Fruit fly (Drosophila melanogaster): ENCODE data around the gene aay.

Gene aay

DNA sequence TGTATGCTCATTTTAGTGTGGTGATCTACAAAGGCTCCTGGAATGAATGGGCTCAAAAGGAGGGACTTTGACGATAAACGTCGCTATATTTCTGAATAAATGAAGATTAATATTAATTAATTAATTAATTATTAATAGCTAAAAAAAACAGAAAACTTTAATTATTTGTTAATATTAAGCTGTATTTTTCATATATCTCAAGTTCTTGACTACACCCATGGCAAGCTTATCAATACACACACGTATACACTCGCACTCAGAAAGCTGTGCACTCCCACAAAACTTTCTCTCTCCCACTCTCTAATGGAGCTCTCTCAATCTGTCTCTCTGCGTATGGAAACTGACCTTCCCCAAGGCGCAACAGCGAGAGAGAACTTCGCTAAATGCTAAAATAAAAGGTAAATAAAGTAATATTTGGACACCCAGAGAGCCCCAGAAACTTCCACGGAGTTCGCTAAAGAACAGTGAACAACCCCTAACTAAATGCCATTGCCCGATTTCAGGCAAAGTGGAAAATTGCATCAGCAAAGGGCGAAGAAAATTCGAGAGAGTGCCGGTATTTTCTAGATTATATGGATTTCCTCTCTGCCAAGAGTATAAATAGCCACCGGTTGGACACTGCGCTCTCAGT, 49.6 kb upstream of the aay start (continued):
- TF ChIP-seq Sox102F (GFP tag; optimal IDR thresholded peaks at IDR 0.05), result peak; percentile 76
- no peak for TF ChIP-seq slou (GFP tag; optimal IDR thresholded peaks at IDR 0.05)
- TF ChIP-seq eyg (GFP tag; optimal IDR thresholded peaks at IDR 0.05), result no peak
- TF ChIP-seq Rx (GFP tag; IDR thresholded peaks at IDR 0.05), result 0 out of 2 replicates have a peak, but pooled peaks have one; percentile 7
- TF ChIP-seq org-1 (GFP tag; optimal IDR thresholded peaks at IDR 0.05), result peak; percentile 55
- no peak for TF ChIP-seq CG9876 (GFP tag; optimal IDR thresholded peaks at IDR 0.05)
- peak; percentile 55 for TF ChIP-seq wdn (GFP tag; IDR thresholded peaks at IDR 0.05)
- TF ChIP-seq CG7357 (GFP tag; IDR thresholded peaks at IDR 0.05), result no peak
- TF ChIP-seq Blimp-1 (GFP tag; optimal IDR thresholded peaks at IDR 0.05), result peak; percentile 78
- TF ChIP-seq CG6765 (GFP tag; optimal IDR thresholded peaks at IDR 0.05), result peak; percentile 54
- TF ChIP-seq Dbx (GFP tag; IDR thresholded peaks at IDR 0.05), result peak; percentile 67; the same call in 2 of the 3 replicates
- TF ChIP-seq Side (GFP tag; optimal IDR thresholded peaks at IDR 0.05), result no peak
- peak; percentile 62 for TF ChIP-seq nom (GFP tag; optimal IDR thresholded peaks at IDR 0.05)
- TF ChIP-seq Dip3 (GFP tag; optimal IDR thresholded peaks at IDR 0.05), result peak; percentile 34
- TF ChIP-seq zfh1 (GFP tag; IDR thresholded peaks at IDR 0.05), result peak; percentile 77
- TF ChIP-seq CG2875 (GFP tag; optimal IDR thresholded peaks at IDR 0.05), result peak; percentile 64
- no peak for TF ChIP-seq slp2 (GFP tag; optimal IDR thresholded peaks at IDR 0.05)
- no peak for TF ChIP-seq sqz (GFP tag; optimal IDR thresholded peaks at IDR 0.05)
- no peak for TF ChIP-seq tio (GFP tag; optimal IDR thresholded peaks at IDR 0.05)
- no peak for TF ChIP-seq nerfin-2 (GFP tag; IDR thresholded peaks at IDR 0.05; ENCODE audit: partially characterized antibody)
- no peak for TF ChIP-seq CG9797 (GFP tag; optimal IDR thresholded peaks at IDR 0.05)
- TF ChIP-seq CG12744 (GFP tag; optimal IDR thresholded peaks at IDR 0.05), result no peak
- TF ChIP-seq vfl (GFP tag; optimal IDR thresholded peaks at IDR 0.05), result no peak
- TF ChIP-seq Xrp1 (GFP tag; IDR thresholded peaks at IDR 0.05), result peak; percentile 75
- peak; percentile 36 for TF ChIP-seq CG18764 (GFP tag; optimal IDR thresholded peaks at IDR 0.05)
- peak; percentile 73 for TF ChIP-seq ken (GFP tag; IDR thresholded peaks at IDR 0.05)
- TF ChIP-seq onecut (GFP tag; IDR thresholded peaks at IDR 0.05), result peak; percentile 40
- TF ChIP-seq CG10274 (GFP tag; optimal IDR thresholded peaks at IDR 0.05), result no peak
- peak; percentile 71 for TF ChIP-seq Ptx1 (GFP tag; IDR thresholded peaks at IDR 0.05)
- no peak for TF ChIP-seq btn (GFP tag; optimal IDR thresholded peaks at IDR 0.05)
- peak; percentile 66 for TF ChIP-seq sd (tag; optimal IDR thresholded peaks at IDR 0.05)
- no peak for TF ChIP-seq Camta (GFP tag; optimal IDR thresholded peaks at IDR 0.05)
- TF ChIP-seq zen (tag; optimal IDR thresholded peaks at IDR 0.05), result peak; percentile 2
- peak; percentile 6 for TF ChIP-seq chn (GFP tag; optimal IDR thresholded peaks at IDR 0.05)
- TF ChIP-seq CG4854 (GFP tag; optimal IDR thresholded peaks at IDR 0.05), result no peak
- no peak for TF ChIP-seq mld (GFP tag; IDR thresholded peaks at IDR 0.05; ENCODE audit: partially characterized antibody)
- peak; percentile 84 for TF ChIP-seq CG32532 (GFP tag; IDR thresholded peaks at IDR 0.05)
- TF ChIP-seq cas (GFP tag; IDR thresholded peaks at IDR 0.05), result no peak; the same call in 1 of the 2 replicates
- TF ChIP-seq Hr3 (GFP tag; optimal IDR thresholded peaks at IDR 0.05), result peak; percentile 37
- no peak for TF ChIP-seq pnt (GFP tag; optimal IDR thresholded peaks at IDR 0.05)
- TF ChIP-seq Adf1 (GFP tag; IDR thresholded peaks at IDR 0.05), result no peak
- TF ChIP-seq mam (GFP tag; optimal IDR thresholded peaks at IDR 0.05), result no peak
- TF ChIP-seq Fer3 (tag; optimal IDR thresholded peaks at IDR 0.05), result peak; percentile 70
- TF ChIP-seq CG14050 (GFP tag; IDR thresholded peaks at IDR 0.05), result peak; percentile 59
- TF ChIP-seq sens (GFP tag), result peak; percentile 89
- no peak for TF ChIP-seq CG6791 (GFP tag; IDR thresholded peaks at IDR 0.05; ENCODE audit: partially characterized antibody)
- peak; percentile 86 for TF ChIP-seq Rfx (GFP tag; IDR thresholded peaks at IDR 0.05)
- TF ChIP-seq Jarid2 (GFP tag; optimal IDR thresholded peaks at IDR 0.05), result peak; percentile 9
- no peak for TF ChIP-seq NK7.1 (GFP tag; optimal IDR thresholded peaks at IDR 0.05)
- TF ChIP-seq CG8924 (tag; optimal IDR thresholded peaks at IDR 0.05), result peak; percentile 11
- no peak for TF ChIP-seq CkIIα-i1 (GFP tag; IDR thresholded peaks at IDR 0.05)

Measured in whole organism, embryonic.